Fruit fly (Drosophila melanogaster) whole organism: ENCODE results near the gene Delta.
A peak's percentile ranks its signal among the peaks of the same experiment; 100 is the strongest.

Experiments used
- CG8478 ChIP-seq: fragments of >200 bp; optimal IDR thresholded peaks from 2 replicates; lab custom pipeline; 2018; ENCODE audit warnings: inconsistent platforms
- Dll ChIP-seq: fragments of >200 bp; optimal IDR thresholded peaks from 2 replicates; lab custom pipeline; 2017
- EcR ChIP-seq, 2 experiments: fragments of >200 bp; optimal IDR thresholded peaks; 2 replicates each; lab custom pipeline; 2017; ENCODE audit warnings: missing biosample characterization in 2 of 2, missing genetic modification characterization in 2 of 2, missing genetic modification reagents in 2 of 2
- pan ChIP-seq: fragments of >200 bp; optimal IDR thresholded peaks from 2 replicates; lab custom pipeline; 2017
- psq ChIP-seq: fragments of >200 bp; optimal IDR thresholded peaks from 2 replicates; lab custom pipeline; 2017

dm6 chr3R:19328716-19329115 is 2.7 kb upstream of the Delta start:
- TF ChIP-seq EcR (GFP tag; optimal IDR thresholded peaks at IDR 0.05; lab: Kevin White, UChicago), result no peak
- no peak for TF ChIP-seq pan (lab: Kevin White, UChicago)
- TF ChIP-seq psq, result no peak
- no peak for TF ChIP-seq CG8478 (lab: Kevin White, UChicago)
- TF ChIP-seq Dll (lab: Kevin White, UChicago), result peak; percentile 58
